Fruit fly (Drosophila melanogaster) ovary, adult (tissue): ENCODE data around the gene eIF4E5.
A peak's percentile ranks its signal among the peaks of the same experiment; 100 is the strongest.

Source experiments
- CG17801 ChIP-seq: fragments of 200-800 bp; optimal IDR thresholded peaks from 2 replicates; lab custom pipeline; 2019; ENCODE audit warnings: missing biosample characterization, mild to moderate bottlenecking, missing genetic modification characterization, moderate library complexity; ENCODE audit not compliant: partially characterized antibody

eIF4E5 gene

DNA sequence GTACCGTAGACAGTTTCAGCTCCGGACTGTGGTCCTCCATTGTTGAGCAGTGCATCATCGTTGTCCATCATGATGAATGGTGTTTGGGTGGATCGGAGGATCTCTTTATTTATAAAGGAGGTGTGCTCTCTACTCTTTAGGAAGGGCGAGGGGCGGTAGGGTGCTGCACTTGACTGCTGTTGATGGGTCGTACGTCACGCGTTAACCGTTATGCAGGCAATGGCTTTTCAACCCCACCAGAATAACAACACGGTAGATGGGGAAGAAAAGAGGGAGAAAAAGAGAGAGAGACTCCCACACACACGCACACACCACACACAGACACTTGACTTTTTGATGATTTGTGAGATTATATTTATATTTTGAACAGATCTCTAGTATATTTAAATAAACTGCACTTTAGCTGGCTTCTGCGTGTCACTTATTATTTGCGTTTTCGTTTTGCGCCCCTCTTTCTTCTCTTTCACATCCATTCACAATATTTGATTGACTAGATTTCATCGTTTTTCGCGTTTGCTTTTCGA lies 40.8 kb downstream of the eIF4E5 start:
- TF ChIP-seq CG17801 (GFP tag; lab: Kevin White, UChicago): no peak

DNA sequence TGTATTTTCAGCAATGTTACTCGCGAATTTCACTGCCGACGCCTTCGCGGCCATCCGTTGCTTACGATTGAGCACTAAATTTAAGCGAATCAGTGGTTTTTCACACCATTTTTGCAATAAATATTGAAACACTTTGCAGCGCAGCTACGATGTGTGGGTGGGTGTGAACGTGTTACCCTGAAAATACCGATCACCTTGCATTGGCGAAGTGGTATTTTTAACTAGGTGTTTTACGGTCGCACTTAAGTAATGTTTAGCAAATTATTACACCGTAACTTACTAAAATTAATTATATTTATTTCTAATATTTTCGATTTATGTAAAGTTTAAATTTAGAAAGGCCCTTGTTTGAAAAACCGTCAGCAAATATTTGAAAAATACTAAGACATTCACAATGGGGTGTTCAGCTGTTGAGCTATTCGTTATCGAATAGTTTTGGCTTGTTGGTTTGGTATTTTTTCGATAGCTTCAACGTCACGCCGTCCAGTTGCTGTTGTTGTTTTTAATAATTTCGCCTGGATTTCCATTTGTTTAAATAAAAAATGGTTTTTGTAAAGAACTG lies 41.3 kb downstream of the eIF4E5 start, which contains the start of the genes syd and Srp9:
Gene syd, minus strand, starts transcription at position 188 of the 562 bp plus-strand sequence.
Gene Srp9, plus strand, starts transcription at position 441 of the 562 bp plus-strand sequence.
- peak; percentile 16 for TF ChIP-seq CG17801 (GFP tag; lab: Kevin White, UChicago)

DNA sequence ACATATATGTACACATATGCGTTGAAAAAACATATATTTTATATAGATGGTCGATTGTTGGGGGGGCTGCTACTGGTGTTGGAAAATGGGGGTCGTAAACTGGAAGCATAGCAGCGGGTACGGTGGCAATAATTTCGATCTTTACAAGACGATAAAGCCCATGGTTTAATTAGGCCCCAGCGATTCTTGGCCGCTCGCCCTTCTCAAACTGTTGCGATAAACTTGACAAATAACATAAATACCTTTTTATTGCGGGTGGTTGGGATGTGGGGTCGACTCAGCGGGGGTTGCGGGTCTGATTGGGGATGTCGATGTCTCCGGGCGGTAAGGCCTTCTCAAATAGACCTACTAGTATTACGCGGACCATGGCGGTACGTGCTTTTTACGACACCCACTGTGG lies 44.0 kb downstream of the eIF4E5 start:
- no peak for TF ChIP-seq CG17801 (GFP tag; lab: Kevin White, UChicago)

DNA sequence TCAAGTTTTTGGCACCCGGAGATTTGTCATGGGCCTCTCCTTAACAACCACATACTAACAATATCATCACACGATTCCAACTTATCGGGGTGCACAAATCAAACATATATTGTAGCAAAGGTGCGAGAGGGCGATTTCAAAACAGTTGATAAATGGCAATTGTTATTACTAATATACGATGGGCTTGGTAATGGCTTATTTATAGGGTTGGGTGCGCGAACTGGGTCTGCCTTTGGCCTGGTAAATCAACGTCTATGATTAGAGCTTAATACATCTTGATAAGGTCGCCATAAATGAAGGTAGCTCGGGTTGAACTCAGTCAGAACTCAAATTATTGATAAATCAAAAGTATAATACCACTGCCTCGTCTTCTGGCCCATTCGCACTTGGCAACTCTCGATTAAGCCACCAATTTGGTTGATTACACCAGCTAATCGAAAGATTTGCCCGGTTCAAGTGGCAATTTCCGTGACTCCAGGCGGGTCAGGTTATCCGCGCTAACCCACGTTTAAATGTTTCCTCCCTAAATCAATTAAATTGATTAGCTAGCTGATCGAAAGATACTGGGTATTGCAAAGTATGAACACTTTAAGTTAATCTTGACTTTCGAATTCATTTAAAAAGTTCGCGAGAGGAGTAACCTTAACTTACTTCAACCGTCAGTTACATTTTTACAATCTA lies 46.0 kb downstream of the eIF4E5 start:
- no peak for TF ChIP-seq CG17801 (GFP tag; lab: Kevin White, UChicago)

DNA sequence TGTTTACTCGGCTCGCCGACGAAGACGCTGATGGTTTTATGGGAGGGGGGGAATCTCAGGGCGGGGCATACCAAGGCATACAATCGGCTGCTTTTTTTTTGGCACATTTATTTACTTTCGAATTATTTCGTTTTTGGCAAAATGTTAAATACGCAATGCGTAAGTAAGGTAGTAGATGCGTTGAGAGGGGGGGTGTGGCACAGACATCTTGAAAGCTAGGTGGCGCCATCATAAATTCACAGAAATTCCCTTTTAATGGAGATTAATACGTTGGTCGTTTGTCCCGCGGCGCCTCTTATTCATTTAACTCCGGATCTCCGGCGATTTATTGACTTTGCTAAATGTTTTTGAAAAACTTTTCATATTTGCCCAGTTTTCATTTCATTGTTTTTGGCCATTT lies 46.8 kb downstream of the eIF4E5 start:
- no peak for TF ChIP-seq CG17801 (GFP tag; lab: Kevin White, UChicago)

DNA sequence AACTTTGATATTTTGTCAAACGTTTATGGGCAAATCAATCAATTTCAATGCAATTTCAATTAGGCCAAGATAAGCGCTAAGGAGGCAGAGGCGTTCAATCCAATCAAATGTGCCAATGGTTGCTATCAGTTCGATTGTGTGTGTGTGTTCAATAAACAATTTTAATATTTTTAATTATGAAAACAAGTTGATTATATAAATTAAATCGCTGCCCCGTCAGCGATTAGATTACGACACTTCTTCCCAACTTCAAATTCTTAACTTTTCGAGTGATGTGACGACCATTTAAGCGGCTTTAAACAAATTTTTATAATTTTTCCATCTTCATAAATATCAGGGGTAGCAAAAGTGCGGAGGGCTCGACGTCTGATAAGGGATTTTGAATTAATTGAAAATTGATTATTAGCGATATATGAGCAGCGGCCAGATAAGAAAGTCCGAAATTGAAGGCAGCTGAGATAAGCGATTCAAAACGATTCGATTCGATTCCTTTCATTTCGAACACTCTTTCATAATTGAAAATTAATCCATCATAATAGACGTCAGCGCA lies 47.8 kb downstream of the eIF4E5 start:
- no peak for TF ChIP-seq CG17801 (GFP tag; lab: Kevin White, UChicago)

DNA sequence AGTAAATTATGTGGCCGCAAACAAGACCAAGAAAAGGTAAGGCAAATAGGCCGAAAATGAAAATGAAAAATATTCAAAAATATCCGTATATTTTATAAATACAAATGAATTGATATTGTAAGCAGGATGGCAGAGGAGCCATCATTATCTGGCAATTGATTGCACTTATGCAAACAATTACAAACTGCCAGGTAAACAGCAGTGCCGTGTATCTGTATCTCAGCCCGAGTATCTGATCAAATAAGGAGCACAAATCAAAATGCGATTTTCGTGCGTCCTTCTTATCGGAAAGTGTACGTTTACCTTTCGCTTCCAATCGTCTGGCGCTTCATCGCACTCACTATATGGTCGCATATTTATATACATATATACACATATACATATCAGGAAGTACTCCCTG lies 48.4 kb downstream of the eIF4E5 start:
- TF ChIP-seq CG17801 (GFP tag; lab: Kevin White, UChicago): no peak

DNA sequence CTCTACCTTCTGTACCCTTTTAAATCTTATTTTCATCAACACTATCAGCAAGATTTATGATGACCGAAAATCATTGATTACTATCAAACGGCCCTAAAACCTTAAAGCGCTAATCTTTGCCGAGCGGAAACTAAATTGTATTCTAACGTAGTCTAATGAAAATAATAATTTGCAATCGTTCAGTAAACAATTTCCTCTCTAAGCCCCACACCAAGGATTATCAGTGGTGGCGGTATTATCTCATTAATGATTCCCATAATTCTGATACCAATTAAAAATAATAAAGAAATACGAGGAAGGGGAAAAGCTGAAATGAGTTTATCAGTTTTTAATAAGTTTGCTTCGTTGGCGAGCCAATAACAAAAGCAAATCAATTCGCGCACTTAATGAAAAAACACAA lies 49.3 kb downstream of the eIF4E5 start:
- TF ChIP-seq CG17801 (GFP tag; lab: Kevin White, UChicago): no peak
